Worm (Caenorhabditis elegans): ENCODE data around the gene K08F4.12.

DNA sequence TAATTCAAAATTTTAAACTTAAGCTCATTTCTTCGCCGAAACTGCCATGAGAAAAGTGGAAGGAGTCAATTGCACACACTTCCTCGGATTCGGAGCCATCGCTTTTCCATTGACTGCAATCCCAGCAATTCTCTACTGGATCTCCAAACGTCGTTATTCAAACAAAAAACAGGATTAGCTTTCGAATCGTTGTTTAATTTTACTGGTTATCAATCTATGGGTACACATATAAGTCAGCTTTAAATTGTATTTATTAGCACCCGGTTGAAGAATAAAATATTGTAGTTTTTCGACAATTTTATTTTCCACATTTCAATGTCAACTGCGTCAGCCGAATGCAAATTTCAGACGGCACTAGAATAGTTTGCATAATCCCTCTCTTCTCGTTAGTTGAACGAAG, 7.9 kb upstream of the K08F4.12 start, which contains the start of gene glt-3:
- TF ChIP-seq nhr-28 (tag; optimal IDR thresholded peaks at IDR 0.05), result no peak
- no peak for TF ChIP-seq mab-5 (tag; optimal IDR thresholded peaks at IDR 0.05)
- TF ChIP-seq nhr-76 (tag; optimal IDR thresholded peaks at IDR 0.05), result no peak
- TF ChIP-seq lin-32 (GFP tag; optimal IDR thresholded peaks at IDR 0.05), result no peak
- no peak for TF ChIP-seq pha-4 (tag; optimal IDR thresholded peaks at IDR 0.05)
- no peak for TF ChIP-seq nhr-12 (tag; optimal IDR thresholded peaks at IDR 0.05)
